Fruit fly (Drosophila melanogaster) whole organism, prepupa: ENCODE data around the gene CG8671.

Experiments used
- CG10631 ChIP-seq: fragments of 200-800 bp; sonication (Bioruptor generic); optimal IDR thresholded peaks from 2 replicates; lab custom pipeline; 2016; ENCODE audit warnings: missing biosample characterization, missing genetic modification characterization
- CG10669 ChIP-seq: fragments of 200-800 bp; sonication (Bioruptor generic); optimal IDR thresholded peaks from 3 replicates; lab custom pipeline; 2018; ENCODE audit warnings: missing biosample characterization, mild to moderate bottlenecking, missing genetic modification characterization, moderate library complexity
- CG11294 ChIP-seq: fragments of 200-800 bp; sonication (Bioruptor generic); IDR thresholded peaks from 2 replicates; pipeline ENCODE4 v1.3.6; 2022; ENCODE audit warnings: missing biosample characterization, missing genetic modification characterization
- CG11902 ChIP-seq: fragments of 200-800 bp; sonication (Bioruptor generic); optimal IDR thresholded peaks from 3 replicates; lab custom pipeline; 2016; ENCODE audit warnings: missing biosample characterization, missing genetic modification characterization
- CG15336 ChIP-seq: fragments of 200-800 bp; sonication (Bioruptor generic); IDR thresholded peaks from 2 replicates; pipeline ENCODE4 v1.3.6; 2022; ENCODE audit warnings: missing biosample characterization, missing genetic modification characterization
- CG1621 ChIP-seq: fragments of 200-800 bp; sonication (Bioruptor generic); optimal IDR thresholded peaks from 3 replicates; lab custom pipeline; 2018; ENCODE audit warnings: missing biosample characterization, mild to moderate bottlenecking, missing genetic modification characterization
- CG16779 ChIP-seq: fragments of 200-800 bp; sonication (Bioruptor generic); optimal IDR thresholded peaks from 3 replicates; lab custom pipeline; 2017; ENCODE audit warnings: missing biosample characterization, mild to moderate bottlenecking, missing genetic modification characterization
- CG3032 ChIP-seq: fragments of 200-800 bp; optimal IDR thresholded peaks from 2 replicates; lab custom pipeline; 2019; ENCODE audit warnings: missing biosample characterization, mild to moderate bottlenecking, missing genetic modification characterization, moderate library complexity
- CG32006 ChIP-seq: fragments of 200-800 bp; sonication (Bioruptor generic); optimal IDR thresholded peaks from 3 replicates; lab custom pipeline; 2017; ENCODE audit warnings: missing biosample characterization, mild to moderate bottlenecking, missing genetic modification characterization
- CG3919 ChIP-seq: fragments of 200-800 bp; sonication (Bioruptor generic); optimal IDR thresholded peaks from 3 replicates; lab custom pipeline; 2016; ENCODE audit warnings: missing biosample characterization, missing genetic modification characterization
- CG4318 ChIP-seq: fragments of 200-800 bp; sonication (Bioruptor generic); optimal IDR thresholded peaks from 3 replicates; lab custom pipeline; 2017; ENCODE audit warnings: missing biosample characterization, mild to moderate bottlenecking, missing genetic modification characterization
- CG6792 ChIP-seq: fragments of 200-800 bp; sonication (Bioruptor generic); optimal IDR thresholded peaks from 3 replicates; lab custom pipeline; 2016; ENCODE audit warnings: missing biosample characterization, missing genetic modification characterization
- CG6808 ChIP-seq: fragments of 200-800 bp; sonication (Bioruptor generic); optimal IDR thresholded peaks from 3 replicates; lab custom pipeline; 2017; ENCODE audit warnings: missing biosample characterization, missing genetic modification characterization, mild to moderate bottlenecking, moderate library complexity, missing genetic modification reagents
- CG6854 ChIP-seq: fragments of 200-800 bp; sonication (Bioruptor generic); optimal IDR thresholded peaks from 2 replicates; lab custom pipeline; 2017; ENCODE audit warnings: missing biosample characterization, mild to moderate bottlenecking, missing genetic modification characterization
- CG7368 ChIP-seq: fragments of 200-800 bp; sonication (Bioruptor generic); optimal IDR thresholded peaks from 3 replicates; lab custom pipeline; 2016; ENCODE audit warnings: missing biosample characterization, missing genetic modification characterization
- CG8119 ChIP-seq: fragments of 200-800 bp; sonication (Bioruptor generic); IDR thresholded peaks from 3 replicates; pipeline ENCODE4 v1.3.6; 2022; ENCODE audit warnings: missing biosample characterization, missing genetic modification characterization
- CG8632 ChIP-seq: fragments of 200-800 bp; sonication (Bioruptor generic); optimal IDR thresholded peaks from 3 replicates; lab custom pipeline; 2016; ENCODE audit warnings: missing biosample characterization, missing genetic modification characterization
- CG9139 ChIP-seq: fragments of 200-800 bp; sonication (Bioruptor generic); optimal IDR thresholded peaks from 3 replicates; lab custom pipeline; 2017; ENCODE audit warnings: missing biosample characterization, mild to moderate bottlenecking, missing genetic modification characterization
- Eip75B ChIP-seq: fragments of 200-800 bp; sonication (Bioruptor generic); optimal IDR thresholded peaks from 3 replicates; lab custom pipeline; 2016; ENCODE audit warnings: missing biosample characterization, missing genetic modification characterization
- Eip78C ChIP-seq: fragments of 200-800 bp; sonication (Bioruptor generic); peaks from one replicate; lab custom pipeline; 2016; ENCODE audit warnings: missing biosample characterization, missing genetic modification characterization
- Eip93F ChIP-seq: fragments of 200-800 bp; sonication (Bioruptor generic); optimal IDR thresholded peaks from 2 replicates; lab custom pipeline; 2016; ENCODE audit warnings: missing biosample characterization, mild to moderate bottlenecking, missing genetic modification characterization
- Ets21C ChIP-seq: fragments of 200-800 bp; sonication (Bioruptor generic); optimal IDR thresholded peaks from 3 replicates; lab custom pipeline; 2016; ENCODE audit warnings: missing biosample characterization, missing genetic modification characterization
- Ets96B ChIP-seq: fragments of 200-800 bp; optimal IDR thresholded peaks from 2 replicates; lab custom pipeline; 2019; ENCODE audit warnings: missing biosample characterization, mild to moderate bottlenecking, missing genetic modification characterization, moderate library complexity
- Gug ChIP-seq: fragments of 200-800 bp; sonication (Bioruptor generic); IDR thresholded peaks from 2 replicates; pipeline ENCODE4 v1.3.6; 2022; ENCODE audit warnings: missing biosample characterization, missing genetic modification characterization
- Hr38 ChIP-seq: sonication (Bioruptor generic); optimal IDR thresholded peaks from 2 replicates; lab custom pipeline; 2016; ENCODE audit warnings: missing biosample characterization, missing genetic modification characterization
- Hr39 ChIP-seq: fragments of 200-800 bp; sonication (Bioruptor generic); optimal IDR thresholded peaks from 2 replicates; lab custom pipeline; 2016; ENCODE audit warnings: missing biosample characterization, missing genetic modification characterization
- Hr4 ChIP-seq: fragments of 200-800 bp; sonication (Bioruptor generic); optimal IDR thresholded peaks from 3 replicates; lab custom pipeline; 2016; ENCODE audit warnings: missing biosample characterization, missing genetic modification characterization
- Lpt ChIP-seq: fragments of 200-800 bp; sonication (Bioruptor generic); optimal IDR thresholded peaks from 3 replicates; lab custom pipeline; 2016; ENCODE audit warnings: missing biosample characterization, missing genetic modification characterization
- Met ChIP-seq: fragments of 200-800 bp; sonication (Bioruptor generic); optimal IDR thresholded peaks from 3 replicates; lab custom pipeline; 2016; ENCODE audit warnings: missing biosample characterization, missing genetic modification characterization
- OdsH ChIP-seq: fragments of 200-800 bp; sonication (Bioruptor generic); optimal IDR thresholded peaks from 3 replicates; lab custom pipeline; 2016; ENCODE audit warnings: missing biosample characterization, missing genetic modification characterization
- Sox14 ChIP-seq: fragments of 200-800 bp; sonication (Bioruptor generic); optimal IDR thresholded peaks from 3 replicates; lab custom pipeline; 2016; ENCODE audit warnings: missing biosample characterization, missing genetic modification characterization
- acj6 ChIP-seq: fragments of 200-800 bp; sonication (Bioruptor generic); optimal IDR thresholded peaks from 3 replicates; lab custom pipeline; 2016; ENCODE audit warnings: missing biosample characterization, missing genetic modification characterization
- cyc ChIP-seq: fragments of 200-800 bp; sonication (Bioruptor generic); optimal IDR thresholded peaks from 3 replicates; lab custom pipeline; 2016; ENCODE audit warnings: missing biosample characterization, missing genetic modification characterization
- dac ChIP-seq: fragments of 200-800 bp; sonication (Bioruptor generic); optimal IDR thresholded peaks from 2 replicates; lab custom pipeline; 2017; ENCODE audit warnings: missing biosample characterization, mild to moderate bottlenecking, missing genetic modification characterization
- dsx ChIP-seq: fragments of 200-800 bp; optimal IDR thresholded peaks from 3 replicates; lab custom pipeline; 2019; ENCODE audit warnings: missing biosample characterization, mild to moderate bottlenecking, missing genetic modification characterization, moderate library complexity; ENCODE audit not compliant: poor library complexity, severe bottlenecking
- eg ChIP-seq: fragments of 200-800 bp; sonication (Bioruptor generic); IDR thresholded peaks from 3 replicates; pipeline ENCODE4 v1.3.6; 2022; ENCODE audit warnings: missing biosample characterization, missing genetic modification characterization
- esn ChIP-seq: fragments of 200-800 bp; sonication (Bioruptor generic); optimal IDR thresholded peaks from 2 replicates; lab custom pipeline; 2016; ENCODE audit warnings: missing biosample characterization, mild to moderate bottlenecking, missing genetic modification characterization, moderate library complexity
- fd59A ChIP-seq: fragments of 200-800 bp; sonication (Bioruptor generic); optimal IDR thresholded peaks from 2 replicates; lab custom pipeline; 2017; ENCODE audit warnings: missing biosample characterization, mild to moderate bottlenecking, missing genetic modification characterization, missing genetic modification reagents
- fd85E ChIP-seq: fragments of 200-800 bp; sonication (Bioruptor generic); optimal IDR thresholded peaks from 3 replicates; lab custom pipeline; 2016; ENCODE audit warnings: missing biosample characterization, missing genetic modification characterization
- pdm3 ChIP-seq: fragments of 200-800 bp; sonication (Bioruptor generic); optimal IDR thresholded peaks from 3 replicates; lab custom pipeline; 2016; ENCODE audit warnings: missing biosample characterization, missing genetic modification characterization
- salr ChIP-seq, 2 experiments: fragments of 200-800 bp; sonication (Bioruptor generic); optimal IDR thresholded peaks; 3 replicates each; lab custom pipeline; 2016 to 2018; ENCODE audit warnings: missing biosample characterization in 2 of 2, missing genetic modification characterization in 2 of 2, mild to moderate bottlenecking in 1 of 2
- spab ChIP-seq: fragments of 200-800 bp; sonication (Bioruptor generic); optimal IDR thresholded peaks from 2 replicates; lab custom pipeline; 2017; ENCODE audit warnings: missing biosample characterization, mild to moderate bottlenecking, missing genetic modification characterization, missing genetic modification reagents
- ss ChIP-seq, 2 experiments: fragments of 200-800 bp; sonication (Bioruptor generic); optimal IDR thresholded peaks; 2 replicates in 1 of 2; 3 replicates in 1 of 2; lab custom pipeline; 2017 to 2018; ENCODE audit warnings: mild to moderate bottlenecking in 2 of 2, missing biosample characterization in 2 of 2, missing genetic modification characterization in 2 of 2, moderate library complexity in 1 of 2
- svp ChIP-seq: fragments of 200-800 bp; sonication (Bioruptor generic); peaks from one replicate; lab custom pipeline; 2016; ENCODE audit warnings: missing biosample characterization, missing genetic modification characterization
- vri ChIP-seq: fragments of 200-800 bp; sonication (Bioruptor generic); optimal IDR thresholded peaks from 3 replicates; lab custom pipeline; 2016; ENCODE audit warnings: missing biosample characterization, mild to moderate bottlenecking, missing genetic modification characterization

Gene CG8671

DNA sequence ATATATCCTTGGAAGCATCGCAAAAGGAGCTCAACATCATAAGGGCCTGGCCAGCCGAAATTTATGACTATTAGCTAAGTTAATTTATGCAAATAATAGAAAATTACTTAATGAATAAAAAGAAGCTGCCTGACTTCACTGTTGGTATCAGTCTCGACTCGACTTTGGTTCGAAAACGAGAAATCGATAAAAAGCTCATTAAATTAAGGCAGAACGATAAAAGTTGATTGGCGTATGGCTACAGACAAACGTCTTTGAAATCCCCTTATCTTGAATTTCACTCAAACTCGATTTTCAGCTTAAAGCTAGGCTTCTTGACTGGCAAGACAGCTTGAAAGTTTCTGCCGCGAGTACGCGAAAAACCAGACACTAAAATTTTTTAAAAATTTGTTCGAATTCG is 20.4 kb upstream of the CG8671 start:
- TF ChIP-seq dac (GFP tag; lab: Kevin White, UChicago) (no peak), Eip78C (GFP tag; lab: Kevin White, UChicago) (peak; percentile 12)
- TF ChIP-seq, all 60 proteins: peak for 1

DNA sequence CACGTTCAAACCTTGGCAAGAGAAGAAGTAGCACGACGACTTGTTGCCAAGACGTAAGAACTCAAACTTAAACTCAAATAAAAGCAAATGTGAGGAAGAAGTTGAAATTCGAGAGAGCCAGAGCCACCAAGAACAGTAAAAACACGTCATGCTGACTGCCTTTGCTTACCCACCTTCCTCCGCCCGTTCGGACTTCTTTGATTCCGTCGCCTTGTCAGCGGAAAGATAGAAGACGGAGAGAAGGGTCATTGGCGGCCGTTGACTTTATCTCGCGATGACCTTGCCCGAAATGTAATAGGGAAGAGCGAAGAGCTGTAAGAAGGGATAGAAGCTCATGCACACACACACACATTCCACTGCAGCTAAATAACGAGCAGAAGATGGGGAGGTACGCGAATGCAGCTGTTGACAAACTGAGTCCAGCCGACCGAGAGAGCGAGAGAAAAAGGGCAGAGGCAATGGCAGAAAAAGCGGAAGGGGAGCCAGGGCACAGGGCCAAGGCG is 18.7 kb upstream of the CG8671 start:
- TF ChIP-seq Eip75B (GFP tag; lab: Kevin White, UChicago) (peak; percentile 64), CG7368 (GFP tag; lab: Kevin White, UChicago) (no peak), CG1621 (tag; lab: Kevin White, UChicago) (peak; percentile 60), vri (GFP tag; lab: Kevin White, UChicago) (peak; percentile 20), Sox14 (GFP tag; lab: Kevin White, UChicago) (peak; percentile 37), ss (GFP tag; optimal IDR thresholded peaks at IDR 0.05; lab: Kevin White, UChicago) (peak in 1 of 2 experiments; percentile 39), Lpt (peak; percentile 58), Eip93F (GFP tag; lab: Kevin White, UChicago) (no peak), acj6 (no peak), Hr39 (GFP tag; lab: Kevin White, UChicago) (peak; percentile 72), esn (GFP tag; lab: Kevin White, UChicago) (no peak), svp (GFP tag; lab: Kevin White, UChicago) (peak; percentile 97), Eip78C (GFP tag; lab: Kevin White, UChicago) (peak; percentile 69), CG6854 (GFP tag; lab: Kevin White, UChicago) (peak; percentile 62)

DNA sequence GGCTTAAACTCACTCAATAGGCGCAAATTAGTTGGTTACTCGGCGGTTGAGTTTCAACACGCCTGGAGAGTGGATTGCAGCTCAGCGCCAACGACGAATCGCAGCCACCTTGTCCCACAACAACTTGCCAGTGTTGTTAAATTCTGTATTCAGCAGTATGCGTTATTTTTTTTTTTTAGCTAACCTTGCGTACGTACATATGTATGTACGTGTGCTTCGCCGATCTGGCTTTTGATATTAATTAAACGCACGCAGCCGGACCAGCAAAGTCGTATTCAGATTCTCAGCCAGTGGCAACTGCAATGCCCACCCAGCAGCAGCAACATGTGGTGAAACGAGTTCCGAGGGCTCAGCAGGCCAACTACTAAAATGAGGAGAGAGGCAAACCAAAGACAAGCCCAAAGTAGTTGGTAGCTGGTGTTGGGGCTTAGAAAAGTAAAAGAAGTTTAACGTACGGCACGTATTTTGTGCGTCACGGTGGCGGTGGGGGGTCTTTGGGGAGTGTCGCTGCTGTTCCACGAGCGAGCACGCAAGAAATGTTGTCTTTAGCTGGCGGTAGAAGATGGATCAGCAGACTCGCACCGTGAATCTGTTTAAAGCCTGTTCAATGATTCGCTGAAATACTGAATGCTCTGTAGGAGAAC is 17.5 kb upstream of the CG8671 start:
- TF ChIP-seq acj6, result no peak
- no peak for TF ChIP-seq Ets96B (tag; lab: Kevin White, UChicago)
- no peak for TF ChIP-seq Ets21C
- no peak for TF ChIP-seq CG10669
- no peak for TF ChIP-seq Eip93F (GFP tag; lab: Kevin White, UChicago)
- TF ChIP-seq CG16779 (tag; lab: Kevin White, UChicago), result no peak
- TF ChIP-seq CG9139, result no peak
- no peak for TF ChIP-seq Hr39 (GFP tag; lab: Kevin White, UChicago)
- TF ChIP-seq Hr4 (GFP tag; lab: Kevin White, UChicago), result no peak
- no peak for TF ChIP-seq Lpt
- no peak for TF ChIP-seq CG10631 (GFP tag; lab: Kevin White, UChicago)
- 0 out of 2 replicates have a peak, but pooled peaks have one; percentile 17 for TF ChIP-seq CG15336 (GFP tag; lab: Robert Waterston, UW)
- no peak for TF ChIP-seq CG3032
- TF ChIP-seq CG6854 (GFP tag; lab: Kevin White, UChicago), result no peak
- TF ChIP-seq fd85E (GFP tag; lab: Kevin White, UChicago), result no peak
- no peak for TF ChIP-seq CG11902 (GFP tag; lab: Kevin White, UChicago)
- no peak for TF ChIP-seq cyc
- no peak for TF ChIP-seq eg (GFP tag; lab: Robert Waterston, UW)
- no peak for TF ChIP-seq spab (GFP tag; lab: Kevin White, UChicago)
- no peak for TF ChIP-seq dsx (GFP tag; lab: Kevin White, UChicago)
- TF ChIP-seq Met (GFP tag; lab: Kevin White, UChicago), result no peak
- peak; percentile 37 for TF ChIP-seq CG1621 (tag; lab: Kevin White, UChicago)
- no peak for TF ChIP-seq Hr38 (GFP tag; lab: Kevin White, UChicago)
- TF ChIP-seq OdsH (GFP tag; lab: Kevin White, UChicago), result no peak
- no peak for TF ChIP-seq Sox14 (GFP tag; lab: Kevin White, UChicago)
- no peak for TF ChIP-seq CG6792 (GFP tag; lab: Kevin White, UChicago)
- TF ChIP-seq Gug (GFP tag; lab: Robert Waterston, UW), result no peak
- peak; percentile 31 for TF ChIP-seq CG3919 (GFP tag; lab: Kevin White, UChicago)
- TF ChIP-seq CG8632 (GFP tag; lab: Kevin White, UChicago), result no peak
- no peak for TF ChIP-seq CG11294
- no peak for TF ChIP-seq dac (GFP tag; lab: Kevin White, UChicago)
- 0 out of 3 replicates have a peak, but pooled peaks have one; percentile 16 for TF ChIP-seq CG8119
- no peak for TF ChIP-seq esn (GFP tag; lab: Kevin White, UChicago)
- TF ChIP-seq CG7368 (GFP tag; lab: Kevin White, UChicago), result no peak
- TF ChIP-seq salr (GFP tag; optimal IDR thresholded peaks at IDR 0.05; lab: Kevin White, UChicago), result no peak
- no peak for TF ChIP-seq CG6808 (GFP tag; lab: Kevin White, UChicago)
- TF ChIP-seq fd59A (GFP tag; lab: Kevin White, UChicago), result no peak
- TF ChIP-seq CG32006 (GFP tag; lab: Kevin White, UChicago), result no peak
- TF ChIP-seq CG4318, result no peak
- TF ChIP-seq pdm3 (GFP tag; lab: Kevin White, UChicago), result no peak
- no peak for TF ChIP-seq vri (GFP tag; lab: Kevin White, UChicago)
